Worm (Caenorhabditis elegans) whole organism, young adult: ENCODE data around the gene Y40C5A.4.

Experiments used
- B0261.1 ChIP-seq: sonication (generic microtip); optimal IDR thresholded peaks from 2 replicates; lab custom pipeline; 2016; ENCODE audit warnings: mild to moderate bottlenecking, missing genetic modification characterization, moderate library complexity, missing compliant biosample characterization
- F37B4.10 ChIP-seq: fragments of 200-800 bp; sonication (Bioruptor generic); IDR thresholded peaks from 2 replicates; pipeline ENCODE4 v1.3.6; 2022; ENCODE audit warnings: missing genetic modification characterization, missing compliant biosample characterization
- K12H6.12 ChIP-seq: fragments of 200-800 bp; sonication (Bioruptor generic); optimal IDR thresholded peaks from 2 replicates; lab custom pipeline; 2018; ENCODE audit warnings: mild to moderate bottlenecking, missing genetic modification characterization, missing compliant biosample characterization
- T07F8.4 ChIP-seq: sonication (generic microtip); optimal IDR thresholded peaks from 2 replicates; lab custom pipeline; 2016; ENCODE audit warnings: mild to moderate bottlenecking, missing genetic modification characterization, moderate library complexity, missing compliant biosample characterization
- Y53F4B.3 ChIP-seq: fragments of 200-800 bp; sonication (Bioruptor generic); IDR thresholded peaks from 2 replicates; pipeline ENCODE4 v1.3.6; 2022; ENCODE audit warnings: missing genetic modification reagents, missing genetic modification characterization, missing compliant biosample characterization
- Y53G8AR.9 ChIP-seq: fragments of 200-800 bp; sonication (Bioruptor generic); conservative IDR thresholded peaks from 2 replicates; pipeline ENCODE4 v1.3.6; 2022; ENCODE audit warnings: missing genetic modification reagents, missing genetic modification characterization, missing compliant biosample characterization
- Y67H2A.10 ChIP-seq: fragments of 200-800 bp; sonication (Bioruptor generic); conservative IDR thresholded peaks from 2 replicates; pipeline ENCODE4 v1.3.6; 2022; ENCODE audit warnings: missing genetic modification reagents, missing genetic modification characterization, missing compliant biosample characterization
- attf-3 ChIP-seq: fragments of 200-800 bp; sonication (Bioruptor generic); conservative IDR thresholded peaks from 2 replicates; pipeline ENCODE4 v1.3.6; 2022; ENCODE audit warnings: missing genetic modification reagents, missing genetic modification characterization, missing compliant biosample characterization
- bed-1 ChIP-seq: fragments of 200-800 bp; sonication (Bioruptor generic); IDR thresholded peaks from 2 replicates; pipeline ENCODE4 v1.3.6; 2022; ENCODE audit warnings: missing genetic modification reagents, missing genetic modification characterization, missing compliant biosample characterization
- cebp-1 ChIP-seq, 2 experiments: fragments of 200-800 bp in 1 of 2; sonication (Bioruptor generic) in 1 of 2; sonication (generic microtip) in 1 of 2; IDR thresholded peaks in 1 of 2; optimal IDR thresholded peaks in 1 of 2; 2 replicates each; pipeline versions ENCODE4 v1.3.6 to Lab custom; 2017 to 2022; ENCODE audit warnings: missing compliant biosample characterization in 2 of 2, missing genetic modification characterization in 2 of 2, mild to moderate bottlenecking in 1 of 2, missing genetic modification reagents in 1 of 2, moderate library complexity in 1 of 2
- ceh-27 ChIP-seq: fragments of 200-800 bp; sonication (Bioruptor generic); optimal IDR thresholded peaks from 2 replicates; lab custom pipeline; 2018; ENCODE audit warnings: mild to moderate bottlenecking, missing genetic modification characterization, moderate library complexity, missing compliant biosample characterization
- ceh-79 ChIP-seq: sonication (generic microtip); optimal IDR thresholded peaks from 2 replicates; lab custom pipeline; 2017; ENCODE audit warnings: mild to moderate bottlenecking, missing genetic modification characterization, missing compliant biosample characterization
- chd-7 ChIP-seq: sonication (generic microtip); optimal IDR thresholded peaks from 2 replicates; lab custom pipeline; 2016; ENCODE audit warnings: mild to moderate bottlenecking, missing genetic modification characterization, moderate library complexity, missing compliant biosample characterization
- efl-1 ChIP-seq: fragments of 150-350 bp; optimal IDR thresholded peaks from 2 replicates; lab custom pipeline; 2014; ENCODE audit warnings: missing biosample characterization, missing genetic modification reagents, missing genetic modification characterization
- egrh-3 ChIP-seq: fragments of 200-800 bp; sonication (Bioruptor generic); IDR thresholded peaks from 2 replicates; pipeline ENCODE4 v1.3.6; 2022; ENCODE audit warnings: missing genetic modification reagents, missing genetic modification characterization, missing compliant biosample characterization
- gei-17 ChIP-seq: fragments of 200-800 bp; sonication (Bioruptor generic); optimal IDR thresholded peaks from 2 replicates; lab custom pipeline; 2018; ENCODE audit warnings: mild to moderate bottlenecking, missing genetic modification characterization, missing compliant biosample characterization
- hlh-12 ChIP-seq: sonication (generic microtip); optimal IDR thresholded peaks from 2 replicates; lab custom pipeline; 2016; ENCODE audit warnings: missing genetic modification characterization, missing compliant biosample characterization
- hmg-1.2 ChIP-seq: fragments of 200-800 bp; sonication (Bioruptor generic); IDR thresholded peaks from 2 replicates; pipeline ENCODE4 v1.3.6; 2022; ENCODE audit warnings: missing genetic modification reagents, missing genetic modification characterization, missing compliant biosample characterization
- lin-26 ChIP-seq: fragments of 200-800 bp; sonication (Bioruptor generic); IDR thresholded peaks from 2 replicates; pipeline ENCODE4 v1.3.6; 2022; ENCODE audit warnings: missing genetic modification reagents, missing genetic modification characterization, missing compliant biosample characterization
- lin-40 ChIP-seq: sonication (generic microtip); optimal IDR thresholded peaks from 2 replicates; lab custom pipeline; 2016; ENCODE audit warnings: missing genetic modification characterization, mild to moderate bottlenecking, missing compliant biosample characterization, missing genotype, missing genetic modification reagents
- lin-54 ChIP-seq: fragments of 200-800 bp; sonication (Bioruptor generic); optimal IDR thresholded peaks from 2 replicates; lab custom pipeline; 2018; ENCODE audit warnings: mild to moderate bottlenecking, missing genetic modification characterization, missing compliant biosample characterization
- lir-1 ChIP-seq: fragments of 200-800 bp; sonication (Bioruptor generic); conservative IDR thresholded peaks from 2 replicates; pipeline ENCODE4 v1.3.6; 2022; ENCODE audit warnings: missing genetic modification reagents, missing genetic modification characterization, missing compliant biosample characterization
- lsl-1 ChIP-seq: fragments of 200-800 bp; sonication (Bioruptor generic); optimal IDR thresholded peaks from 2 replicates; lab custom pipeline; 2018; ENCODE audit warnings: mild to moderate bottlenecking, missing genetic modification characterization, moderate library complexity, missing compliant biosample characterization
- lsy-27 ChIP-seq: sonication (generic microtip); optimal IDR thresholded peaks from 2 replicates; lab custom pipeline; 2017; ENCODE audit warnings: missing genetic modification characterization, mild to moderate bottlenecking, missing compliant biosample characterization, antibody characterized with exemption, missing genotype, borderline replicate concordance; ENCODE audit not compliant: insufficient read depth
- mes-4 ChIP-seq: sonication (generic microtip); optimal IDR thresholded peaks from 2 replicates; lab custom pipeline; 2016; ENCODE audit warnings: missing genotype, missing genetic modification characterization, missing compliant biosample characterization
- nhr-27 ChIP-seq: fragments of 200-800 bp; sonication (Bioruptor generic); optimal IDR thresholded peaks from 2 replicates; lab custom pipeline; 2018; ENCODE audit warnings: mild to moderate bottlenecking, missing genetic modification characterization, moderate library complexity, missing compliant biosample characterization
- rcor-1 ChIP-seq: fragments of 200-800 bp; sonication (Bioruptor generic); IDR thresholded peaks from 2 replicates; pipeline ENCODE4 v1.3.6; 2022; ENCODE audit warnings: missing genetic modification reagents, missing genetic modification characterization, missing compliant biosample characterization
- snpc-1.3 ChIP-seq: sonication (generic microtip); optimal IDR thresholded peaks from 2 replicates; lab custom pipeline; 2017; ENCODE audit warnings: missing genetic modification characterization, mild to moderate bottlenecking, missing compliant biosample characterization, antibody characterized with exemption, moderate library complexity, missing genotype, missing genetic modification reagents; ENCODE audit not compliant: insufficient read depth
- snpc-3.4 ChIP-seq: sonication (generic microtip); optimal IDR thresholded peaks from 2 replicates; lab custom pipeline; 2017; ENCODE audit warnings: missing genetic modification characterization, mild to moderate bottlenecking, missing compliant biosample characterization, antibody characterized with exemption, moderate library complexity, missing genotype, missing genetic modification reagents
- somi-1 ChIP-seq: fragments of 200-800 bp; sonication (Bioruptor generic); optimal IDR thresholded peaks from 2 replicates; lab custom pipeline; 2018; ENCODE audit warnings: mild to moderate bottlenecking, missing genetic modification characterization, missing compliant biosample characterization
- tbp1 ChIP-seq: fragments of 200-800 bp; sonication (Bioruptor generic); optimal IDR thresholded peaks from 2 replicates; lab custom pipeline; 2018; ENCODE audit warnings: mild to moderate bottlenecking, missing genetic modification characterization, missing compliant biosample characterization
- unc-130 ChIP-seq: sonication (generic microtip); optimal IDR thresholded peaks from 2 replicates; lab custom pipeline; 2016; ENCODE audit warnings: missing genetic modification reagents, missing genetic modification characterization, missing compliant biosample characterization
- zfh-2 ChIP-seq: fragments of 200-800 bp; sonication (Bioruptor generic); conservative IDR thresholded peaks from 2 replicates; pipeline ENCODE4 v1.3.6; 2022; ENCODE audit warnings: missing genetic modification reagents, missing genetic modification characterization, missing compliant biosample characterization

Y40C5A.4 gene

ce11 chrIV:7390126-7390766, 25.3 kb upstream of the Y40C5A.4 start (continued):
- TF ChIP-seq hlh-12 (tag; lab: Kevin White, UChicago) (no peak), snpc-3.4 (no peak), ceh-27 (no peak), Y53F4B.3 (GFP tag; lab: Robert Waterston, UW) (no peak), egrh-3 (GFP tag; lab: Robert Waterston, UW) (no peak), lsy-27 (tag; lab: Kevin White, UChicago) (no peak), cebp-1 (GFP tag; IDR thresholded peaks at IDR 0.05; lab: Robert Waterston, UW) (no peak), cebp-1 (tag; optimal IDR thresholded peaks at IDR 0.05; lab: Kevin White, UChicago) (peak; percentile 0), mes-4 (tag; lab: Kevin White, UChicago) (no peak), nhr-27 (tag; lab: Kevin White, UChicago) (no peak), T07F8.4 (tag; lab: Kevin White, UChicago) (no peak), gei-17 (GFP tag; lab: Kevin White, UChicago) (no peak), lir-1 (GFP tag; lab: Robert Waterston, UW) (no peak), Y53G8AR.9 (GFP tag; lab: Robert Waterston, UW) (no peak), efl-1 (GFP tag; lab: Kevin White, UChicago) (no peak), F37B4.10 (GFP tag; lab: Robert Waterston, UW) (no peak), unc-130 (GFP tag; lab: Kevin White, UChicago) (no peak), tbp1 (GFP tag; lab: Kevin White, UChicago) (no peak), Y67H2A.10 (GFP tag; lab: Robert Waterston, UW) (no peak), lin-26 (GFP tag; lab: Robert Waterston, UW) (0 out of 2 replicates have a peak, but pooled peaks have one; percentile 26), zfh-2 (GFP tag; lab: Robert Waterston, UW) (peak; percentile 74)

ce11 chrIV:7389719-7390118, 24.8 kb upstream of the Y40C5A.4 start:
- TF ChIP-seq bed-1 (GFP tag; lab: Robert Waterston, UW) (no peak), snpc-1.3 (peak; percentile 18), lsl-1 (peak; percentile 68)

ce11 chrIV:7388843-7389242, 23.9 kb upstream of the Y40C5A.4 start, which contains the start of gene mob-3:
mob-3 (minus strand) TSS chrIV:7388943.
- no peak for TF ChIP-seq attf-3 (GFP tag; lab: Robert Waterston, UW)

ce11 chrIV:7386835-7387551, 22.1 kb upstream of the Y40C5A.4 start:
- 0 out of 2 replicates have a peak, but pooled peaks have one; percentile 29 for TF ChIP-seq Y53G8AR.9 (GFP tag; lab: Robert Waterston, UW)
- peak; percentile 18 for TF ChIP-seq chd-7 (tag; lab: Kevin White, UChicago)
- TF ChIP-seq tbp1 (GFP tag; lab: Kevin White, UChicago): peak; percentile 3
- TF ChIP-seq hlh-12 (tag; lab: Kevin White, UChicago): no peak
- TF ChIP-seq somi-1 (GFP tag; lab: Kevin White, UChicago): no peak
- no peak for TF ChIP-seq lsl-1
- TF ChIP-seq lin-26 (GFP tag; lab: Robert Waterston, UW): peak; percentile 37; the same call in 1 of the 2 replicates
- peak; percentile 91 for TF ChIP-seq hmg-1.2 (GFP tag; lab: Robert Waterston, UW)
- TF ChIP-seq rcor-1: 0 out of 2 replicates have a peak, but pooled peaks have one; percentile 10
- no peak for TF ChIP-seq B0261.1
- peak; percentile 48 for TF ChIP-seq ceh-27
- TF ChIP-seq cebp-1 (GFP tag; IDR thresholded peaks at IDR 0.05; lab: Robert Waterston, UW): no peak
- peak; percentile 68 for TF ChIP-seq cebp-1 (tag; optimal IDR thresholded peaks at IDR 0.05; lab: Kevin White, UChicago)
- peak; percentile 29 for TF ChIP-seq K12H6.12 (tag; lab: Kevin White, UChicago)
- no peak for TF ChIP-seq ceh-79
- TF ChIP-seq lin-54 (GFP tag; lab: Kevin White, UChicago): peak; percentile 19
- peak; percentile 4 for TF ChIP-seq lin-40
